Worm (Caenorhabditis elegans) whole organism, L2 larva: Measurements from ENCODE around the gene C53C11.1.

Experiments used
- fos-1 ChIP-seq: fragments of 150-350 bp; optimal IDR thresholded peaks from 2 replicates; lab custom pipeline; 2014; ENCODE audit warnings: missing biosample characterization, missing genetic modification characterization
- nhr-6 ChIP-seq: fragments of 150-350 bp; optimal IDR thresholded peaks from 2 replicates; lab custom pipeline; 2014; ENCODE audit warnings: missing biosample characterization, missing genetic modification characterization
- nhr-77 ChIP-seq: fragments of 150-350 bp; optimal IDR thresholded peaks from 2 replicates; lab custom pipeline; 2014; ENCODE audit warnings: missing biosample characterization, missing genetic modification characterization
- unc-62 ChIP-seq: fragments of 150-350 bp; optimal IDR thresholded peaks from 2 replicates; lab custom pipeline; 2014; ENCODE audit warnings: missing biosample characterization, missing genetic modification reagents, missing genetic modification characterization
- ztf-11 ChIP-seq: sonication (generic microtip); optimal IDR thresholded peaks from 2 replicates; lab custom pipeline; 2017; ENCODE audit warnings: missing biosample characterization, missing genetic modification characterization

DNA sequence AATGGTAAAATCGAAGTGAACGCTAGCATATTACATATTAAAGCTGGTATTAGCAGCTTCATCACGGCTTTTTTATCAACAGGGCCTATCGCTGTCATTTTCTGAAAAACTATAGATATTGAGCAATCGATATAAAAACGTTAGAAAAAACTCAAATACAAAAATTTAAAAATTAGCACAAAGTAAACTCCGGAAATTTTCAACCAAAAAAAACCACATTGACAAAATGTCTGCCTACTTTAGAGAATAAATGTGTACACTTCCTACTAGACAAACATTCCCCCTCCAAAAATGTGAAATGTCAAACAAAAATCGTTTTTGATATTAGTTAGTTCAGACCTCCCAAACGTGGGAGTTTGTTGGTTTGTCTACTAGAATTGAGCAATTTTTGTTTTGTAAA, 28.0 kb downstream of the C53C11.1 start, which contains the start of gene mfsd-10:
- TF ChIP-seq unc-62 (GFP tag; lab: Kevin White, UChicago) (no peak), ztf-11 (tag; lab: Kevin White, UChicago) (no peak), nhr-6 (tag; lab: Kevin White, UChicago) (no peak), nhr-77 (tag; lab: Kevin White, UChicago) (no peak), fos-1 (tag; lab: Kevin White, UChicago) (no peak)
